Worm (Caenorhabditis elegans): Measurements from ENCODE around the gene zip-11.

- TF ChIP-seq lir-1 (GFP tag; conservative IDR thresholded peaks at IDR 0.05) (0 out of 2 replicates have a peak, but pooled peaks have one; percentile 39), attf-5 (GFP tag; optimal IDR thresholded peaks at IDR 0.05) (peak; percentile 42), ama-1 (optimal IDR thresholded peaks at IDR 0.05) (no peak), ama-1 (GFP tag; optimal IDR thresholded peaks at IDR 0.05) (peak; percentile 16 to 77)
Measured at ce11 chrIV:3336585-3336984, 25.5 kb downstream of the zip-11 start, which contains the start of gene F42A6.6.

Data from whole organism, young adult.